Worm (Caenorhabditis elegans) whole organism, L2 larva: ENCODE data around the gene C25D7.10.

ENCODE experiments used
- C34F6.9 ChIP-seq: fragments of 150-350 bp; optimal IDR thresholded peaks from 2 replicates; lab custom pipeline; 2014; ENCODE audit warnings: missing biosample characterization, missing genetic modification characterization
- F13H6.1 ChIP-seq: sonication (generic microtip); optimal IDR thresholded peaks from 2 replicates; lab custom pipeline; 2016; ENCODE audit warnings: missing genetic modification characterization, missing compliant biosample characterization
- R02D3.7 ChIP-seq: fragments of 150-350 bp; optimal IDR thresholded peaks from 2 replicates; lab custom pipeline; 2014; ENCODE audit warnings: missing biosample characterization, missing genetic modification characterization
- Y55F3AM.14 ChIP-seq: fragments of 200-800 bp; sonication (Bioruptor generic); optimal IDR thresholded peaks from 2 replicates; lab custom pipeline; 2018; ENCODE audit warnings: mild to moderate bottlenecking, missing genetic modification characterization, missing compliant biosample characterization
- ZK546.5 ChIP-seq: sonication (generic microtip); optimal IDR thresholded peaks from 2 replicates; lab custom pipeline; 2017; ENCODE audit warnings: missing biosample characterization, missing genetic modification characterization
- alr-1 ChIP-seq: fragments of 150-350 bp; optimal IDR thresholded peaks from 2 replicates; lab custom pipeline; 2014; ENCODE audit warnings: missing biosample characterization, missing genetic modification characterization
- ama-1 ChIP-seq: fragments of 150-350 bp; optimal IDR thresholded peaks from 2 replicates; lab custom pipeline; 2018; ENCODE audit warnings: inconsistent platforms
- egl-27 ChIP-seq: sonication (generic microtip); optimal IDR thresholded peaks from 3 replicates; lab custom pipeline; 2017; ENCODE audit warnings: missing biosample characterization, missing genetic modification reagents, missing genetic modification characterization
- elt-1 ChIP-seq: fragments of 150-350 bp; optimal IDR thresholded peaks from 2 replicates; lab custom pipeline; 2014; ENCODE audit warnings: missing biosample characterization, missing genetic modification characterization
- elt-3 ChIP-seq: sonication (generic microtip); optimal IDR thresholded peaks from 2 replicates; lab custom pipeline; 2017; ENCODE audit warnings: missing biosample characterization, missing genetic modification characterization
- fos-1 ChIP-seq: fragments of 150-350 bp; optimal IDR thresholded peaks from 2 replicates; lab custom pipeline; 2014; ENCODE audit warnings: missing biosample characterization, missing genetic modification characterization
- gmeb-1 ChIP-seq: fragments of 150-350 bp; optimal IDR thresholded peaks from 2 replicates; lab custom pipeline; 2014; ENCODE audit warnings: missing biosample characterization, missing genetic modification characterization
- lin-11 ChIP-seq: fragments of 150-350 bp; sonication (generic microtip); optimal IDR thresholded peaks from 2 replicates; lab custom pipeline; 2014; ENCODE audit warnings: missing biosample characterization, missing genetic modification characterization, inconsistent platforms, mixed read lengths
- lin-13 ChIP-seq: fragments of 150-350 bp; optimal IDR thresholded peaks from 2 replicates; lab custom pipeline; 2014; ENCODE audit warnings: missing biosample characterization, missing genetic modification reagents, missing genetic modification characterization
- lin-39 ChIP-seq: fragments of 150-350 bp; optimal IDR thresholded peaks from 2 replicates; lab custom pipeline; 2014; ENCODE audit warnings: missing biosample characterization, missing genetic modification reagents, missing genetic modification characterization
- lsy-2 ChIP-seq, 2 experiments: fragments of 150-350 bp in 1 of 2; sonication (generic microtip) in 1 of 2; optimal IDR thresholded peaks; 2 replicates each; lab custom pipeline; 2014 to 2017; ENCODE audit warnings: missing biosample characterization in 2 of 2, missing genetic modification characterization in 2 of 2
- mab-5 ChIP-seq: fragments of 150-350 bp; optimal IDR thresholded peaks from 2 replicates; lab custom pipeline; 2014; ENCODE audit warnings: missing biosample characterization, missing genetic modification characterization
- nhr-10 ChIP-seq: sonication (generic microtip); optimal IDR thresholded peaks from 2 replicates; lab custom pipeline; 2017; ENCODE audit warnings: missing biosample characterization, missing genetic modification characterization
- nhr-11 ChIP-seq: fragments of 150-350 bp; optimal IDR thresholded peaks from 2 replicates; lab custom pipeline; 2014; ENCODE audit warnings: missing biosample characterization, missing genetic modification characterization
- nhr-12 ChIP-seq: fragments of 150-350 bp; optimal IDR thresholded peaks from 2 replicates; lab custom pipeline; 2014; ENCODE audit warnings: missing biosample characterization, missing genetic modification characterization
- nhr-129 ChIP-seq: fragments of 150-350 bp; optimal IDR thresholded peaks from 2 replicates; lab custom pipeline; 2014; ENCODE audit warnings: missing biosample characterization, missing genetic modification characterization
- nhr-21 ChIP-seq: fragments of 150-350 bp; optimal IDR thresholded peaks from 2 replicates; lab custom pipeline; 2014; ENCODE audit warnings: missing biosample characterization, missing genetic modification characterization
- nhr-237 ChIP-seq: fragments of 150-350 bp; optimal IDR thresholded peaks from 2 replicates; lab custom pipeline; 2014; ENCODE audit warnings: missing biosample characterization, missing genetic modification characterization
- nhr-6 ChIP-seq: fragments of 150-350 bp; optimal IDR thresholded peaks from 2 replicates; lab custom pipeline; 2014; ENCODE audit warnings: missing biosample characterization, missing genetic modification characterization
- nhr-77 ChIP-seq: fragments of 150-350 bp; optimal IDR thresholded peaks from 2 replicates; lab custom pipeline; 2014; ENCODE audit warnings: missing biosample characterization, missing genetic modification characterization
- peb-1 ChIP-seq: fragments of 150-350 bp; optimal IDR thresholded peaks from 2 replicates; lab custom pipeline; 2014; ENCODE audit warnings: missing biosample characterization, missing genetic modification characterization
- sem-4 ChIP-seq: fragments of 150-350 bp; optimal IDR thresholded peaks from 2 replicates; lab custom pipeline; 2014; ENCODE audit warnings: missing biosample characterization, missing genetic modification reagents, missing genetic modification characterization
- skn-1 ChIP-seq: sonication (generic microtip); optimal IDR thresholded peaks from 2 replicates; lab custom pipeline; 2017; ENCODE audit warnings: missing biosample characterization, missing genetic modification characterization
- sma-3 ChIP-seq: sonication (generic microtip); optimal IDR thresholded peaks from 2 replicates; lab custom pipeline; 2016; ENCODE audit warnings: missing genetic modification reagents, missing genetic modification characterization, missing compliant biosample characterization
- snpc-4 ChIP-seq: fragments of 150-350 bp; optimal IDR thresholded peaks from 2 replicates; lab custom pipeline; 2014; ENCODE audit warnings: missing biosample characterization, missing genetic modification characterization
- unc-55 ChIP-seq: fragments of 150-350 bp; sonication (generic microtip); optimal IDR thresholded peaks from 3 replicates; lab custom pipeline; 2014; ENCODE audit warnings: missing biosample characterization, missing genetic modification reagents, missing genetic modification characterization
- zag-1 ChIP-seq: fragments of 150-350 bp; optimal IDR thresholded peaks from 2 replicates; lab custom pipeline; 2014; ENCODE audit warnings: missing biosample characterization, missing genetic modification characterization
- ztf-11 ChIP-seq: sonication (generic microtip); optimal IDR thresholded peaks from 2 replicates; lab custom pipeline; 2017; ENCODE audit warnings: missing biosample characterization, missing genetic modification characterization

Gene C25D7.10

DNA sequence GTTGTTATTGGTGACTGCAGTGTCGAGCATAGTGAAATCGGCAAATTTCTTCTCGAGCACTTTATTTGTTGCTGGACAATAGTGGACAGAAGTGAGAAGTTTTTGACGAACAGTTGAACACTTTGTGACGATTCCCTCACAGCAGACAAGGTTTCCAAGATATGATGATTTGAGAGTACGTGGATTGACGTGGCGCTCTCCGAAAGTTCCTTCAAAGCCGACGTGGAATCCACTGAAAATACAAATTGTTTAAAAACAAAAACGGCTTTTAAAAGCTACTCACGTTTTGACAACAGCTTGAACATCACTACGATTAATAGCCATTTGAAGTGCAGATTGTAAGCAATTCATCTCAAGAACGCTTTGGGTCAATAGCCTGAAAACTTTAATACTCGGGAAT, 8.3 kb upstream of the C25D7.10 start:
- no peak for TF ChIP-seq snpc-4 (tag; lab: Kevin White, UChicago)
- no peak for TF ChIP-seq zag-1 (tag; lab: Kevin White, UChicago)
- TF ChIP-seq nhr-77 (tag; lab: Kevin White, UChicago), result no peak
- no peak for TF ChIP-seq peb-1 (tag; lab: Kevin White, UChicago)
- TF ChIP-seq Y55F3AM.14 (GFP tag; lab: Kevin White, UChicago), result no peak
- TF ChIP-seq nhr-10 (tag; lab: Kevin White, UChicago), result no peak
- TF ChIP-seq egl-27 (tag; lab: Kevin White, UChicago), result no peak
- TF ChIP-seq nhr-6 (tag; lab: Kevin White, UChicago), result no peak
- TF ChIP-seq nhr-237 (tag; lab: Kevin White, UChicago), result no peak
- TF ChIP-seq sem-4 (tag; lab: Kevin White, UChicago), result no peak
- TF ChIP-seq nhr-21 (tag; lab: Kevin White, UChicago), result no peak
- no peak for TF ChIP-seq R02D3.7 (tag; lab: Kevin White, UChicago)
- no peak for TF ChIP-seq elt-1 (tag; lab: Kevin White, UChicago)
- no peak for TF ChIP-seq mab-5 (tag; lab: Kevin White, UChicago)
- TF ChIP-seq lin-11, result no peak
- no peak for TF ChIP-seq elt-3 (tag; lab: Kevin White, UChicago)
- TF ChIP-seq sma-3 (GFP tag; lab: Kevin White, UChicago), result no peak
- TF ChIP-seq, all 48 proteins: peak for 0

DNA sequence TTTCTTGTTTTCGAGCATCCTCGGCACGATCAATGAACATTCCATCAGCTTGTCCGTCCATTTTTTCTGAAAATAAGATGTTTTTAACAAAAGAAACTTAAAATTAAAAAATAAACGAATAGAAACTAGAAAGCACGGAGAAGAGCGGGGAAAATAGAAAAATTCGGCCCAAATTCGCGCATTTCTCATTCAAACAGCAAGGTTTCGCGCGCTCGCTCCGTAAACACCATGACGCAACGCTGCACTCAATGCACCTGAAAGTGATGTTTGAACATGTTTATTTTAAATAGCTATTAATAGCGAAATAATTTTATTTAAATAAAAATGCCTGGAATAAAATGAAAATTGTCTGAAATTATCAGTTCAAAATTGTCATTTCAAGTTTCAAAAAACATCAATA, 7.7 kb upstream of the C25D7.10 start, which contains the start of the genes mcm-3 and C25D7.15:
Gene mcm-3 (minus strand): TSS at position 66 of the 400 bp plus-strand sequence.
Gene C25D7.15 (plus strand): TSS at position 275 of the 400 bp plus-strand sequence.
- TF ChIP-seq F13H6.1 (tag; lab: Kevin White, UChicago) (no peak), sma-3 (GFP tag; lab: Kevin White, UChicago) (no peak), gmeb-1 (tag; lab: Kevin White, UChicago) (peak; percentile 75), nhr-129 (tag; lab: Kevin White, UChicago) (peak; percentile 36), C34F6.9 (peak; percentile 39)

DNA sequence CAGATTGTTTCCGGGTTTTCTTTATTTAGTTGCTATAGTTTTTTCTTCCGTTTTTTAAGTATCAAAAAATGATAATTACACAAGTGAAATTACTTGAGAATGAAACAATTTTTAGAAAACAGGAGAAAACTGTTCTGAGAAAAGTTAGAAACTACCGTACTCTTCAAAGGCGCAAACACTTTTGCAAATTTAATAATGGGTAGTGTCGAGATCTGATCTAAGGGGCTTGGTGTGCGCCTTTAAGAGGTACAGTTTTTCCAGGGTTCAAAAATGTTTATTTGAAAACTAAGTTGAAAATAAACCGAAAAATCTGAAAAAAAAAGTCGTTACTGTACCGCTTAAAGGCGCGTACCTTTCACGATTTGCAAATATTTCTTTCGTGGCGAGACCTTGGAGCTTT, 6.7 kb upstream of the C25D7.10 start:
- TF ChIP-seq ZK546.5 (no peak), ztf-11 (tag; lab: Kevin White, UChicago) (no peak), egl-27 (tag; lab: Kevin White, UChicago) (no peak), sma-3 (GFP tag; lab: Kevin White, UChicago) (no peak), fos-1 (tag; lab: Kevin White, UChicago) (no peak)

DNA sequence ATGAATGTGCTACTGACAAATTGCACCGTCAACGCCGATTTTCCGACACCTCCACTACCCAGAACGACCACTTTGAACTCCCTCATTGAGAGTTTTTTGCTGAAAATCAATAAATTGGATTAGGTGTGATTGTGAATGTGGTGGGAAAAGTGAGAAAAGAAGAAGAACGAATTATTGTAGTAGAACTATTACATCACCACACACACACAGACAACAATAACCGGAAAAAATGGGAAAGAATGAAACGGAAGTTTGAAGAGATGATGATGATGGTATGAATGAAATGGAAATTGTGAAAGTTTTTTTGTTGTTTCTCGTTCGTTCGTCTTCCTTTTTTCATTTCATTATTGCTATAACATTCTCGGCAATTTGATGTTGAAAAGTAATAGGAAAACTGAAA, 3.3 kb upstream of the C25D7.10 start, which contains the start of gene rap-2:
Gene rap-2 (minus strand): TSS at position 101 of the 400 bp plus-strand sequence.
- no peak for TF ChIP-seq lin-13 (GFP tag; lab: Kevin White, UChicago)
- TF ChIP-seq skn-1 (tag; lab: Kevin White, UChicago), result no peak
- no peak for TF ChIP-seq alr-1 (tag; lab: Kevin White, UChicago)
- TF ChIP-seq lin-39 (tag; lab: Kevin White, UChicago), result no peak
- no peak for TF ChIP-seq nhr-11 (tag; lab: Kevin White, UChicago)
- TF ChIP-seq nhr-12 (tag; lab: Kevin White, UChicago), result no peak

DNA sequence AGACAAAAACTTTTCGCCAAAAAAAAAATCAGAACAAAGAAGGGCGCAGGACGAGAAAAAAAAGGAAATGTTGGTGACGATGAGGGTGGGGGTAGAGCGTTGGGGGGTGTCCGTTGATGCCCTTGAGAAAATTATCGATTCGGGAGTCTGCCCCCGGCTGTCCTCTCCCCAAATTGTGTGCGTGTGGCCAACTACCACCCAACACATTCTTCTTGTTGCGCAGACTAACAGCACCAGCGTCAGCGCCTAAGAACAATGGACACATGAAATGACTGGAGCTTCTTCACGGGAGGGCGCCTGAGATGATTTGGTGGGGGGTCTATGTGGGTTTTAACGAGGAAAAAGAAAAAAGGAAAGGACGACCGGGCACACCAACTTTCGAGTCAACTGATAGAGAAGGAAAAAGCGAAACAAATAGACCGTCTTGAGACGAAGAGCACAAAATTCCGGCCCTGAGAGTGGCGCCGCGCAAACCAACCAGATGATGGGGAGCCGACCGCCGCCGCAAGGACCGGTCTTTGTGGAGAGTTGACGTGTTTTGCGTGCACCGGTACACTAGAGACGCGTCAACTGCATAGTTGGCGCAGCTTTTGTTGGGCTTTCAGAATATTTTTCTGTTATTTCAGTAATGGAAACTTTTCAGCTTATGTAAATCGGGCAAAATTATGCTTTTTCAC, 2.1 kb upstream of the C25D7.10 start, which contains the start of gene C25D7.9:
Gene C25D7.9 (plus strand): TSS at position 68 of the 677 bp plus-strand sequence.
- TF ChIP-seq lin-13 (GFP tag; lab: Kevin White, UChicago) (peak; percentile 36), lin-11 (no peak), zag-1 (tag; lab: Kevin White, UChicago) (peak; percentile 51), unc-55 (peak; percentile 59), ama-1 (no peak), nhr-129 (tag; lab: Kevin White, UChicago) (peak; percentile 23), lsy-2 (tag; optimal IDR thresholded peaks at IDR 0.05; lab: Kevin White, UChicago) (peak in 1 of 2 experiments; percentile 13), gmeb-1 (tag; lab: Kevin White, UChicago) (peak; percentile 10), F13H6.1 (tag; lab: Kevin White, UChicago) (peak; percentile 9), alr-1 (tag; lab: Kevin White, UChicago) (no peak), C34F6.9 (peak; percentile 29)
